Worm (Caenorhabditis elegans) whole organism, L4/young adult: Measurements from ENCODE around the gene C10B5.1.

Source experiments
- W03F9.2 ChIP-seq: fragments of 150-350 bp; optimal IDR thresholded peaks from 2 replicates; lab custom pipeline; 2014; ENCODE audit warnings: missing biosample characterization, missing genetic modification characterization
- dao-5 ChIP-seq: sonication (generic microtip); optimal IDR thresholded peaks from 2 replicates; lab custom pipeline; 2016; ENCODE audit warnings: missing genotype, missing genetic modification characterization, moderate library complexity, missing compliant biosample characterization
- him-1 ChIP-seq: sonication (generic microtip); optimal IDR thresholded peaks from 2 replicates; lab custom pipeline; 2016; ENCODE audit warnings: missing genotype, missing genetic modification reagents, missing genetic modification characterization, missing compliant biosample characterization

DNA sequence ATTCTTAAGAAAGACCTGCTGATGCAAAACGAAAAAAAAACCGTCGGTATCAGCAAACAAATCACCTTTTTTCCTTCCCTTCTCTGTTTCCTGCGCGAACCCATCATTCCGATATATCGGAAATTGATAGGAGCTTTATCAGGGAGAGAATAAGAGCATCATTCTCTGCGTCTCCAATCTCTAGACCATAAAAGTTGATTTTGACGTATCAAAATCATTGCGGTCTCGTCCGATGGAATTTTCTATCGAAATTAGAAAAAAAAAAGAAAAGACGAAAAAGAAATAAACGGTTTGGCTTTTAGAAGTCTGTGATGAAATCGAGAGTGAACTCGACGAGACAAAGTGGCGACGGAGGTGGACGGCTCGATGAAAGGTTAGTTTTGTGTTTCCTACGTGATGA, 32.1 kb upstream of the C10B5.1 start, which contains the start of gene stdh-4:
- TF ChIP-seq W03F9.2 (tag; lab: Kevin White, UChicago) = no peak
- TF ChIP-seq dao-5 (tag; lab: Kevin White, UChicago) = no peak
- no peak for TF ChIP-seq him-1 (tag; lab: Kevin White, UChicago)
